Fruit fly (Drosophila melanogaster): Measurements from ENCODE around the gene CG12493.
A peak's percentile ranks its signal among the peaks of the same experiment; 100 is the strongest.

CG12493 gene

dm6 chr3L:4720510-4721157 lies 32.9 kb downstream of the CG12493 start:
- TF ChIP-seq CG32121 (GFP tag; IDR thresholded peaks at IDR 0.05) (no peak), CG14655 (GFP tag; optimal IDR thresholded peaks at IDR 0.05) (peak; percentile 33), CG8301 (tag; optimal IDR thresholded peaks at IDR 0.05) (peak; percentile 44)

dm6 chr3L:4719743-4720142 lies 33.8 kb downstream of the CG12493 start:
- TF ChIP-seq Ets98B (GFP tag; IDR thresholded peaks at IDR 0.05) (no peak), EcR (GFP tag; optimal IDR thresholded peaks at IDR 0.05) (peak; percentile 49)

- TF ChIP-seq Pif1A (GFP tag; optimal IDR thresholded peaks at IDR 0.05): no peak
- no peak for TF ChIP-seq CG10348 (GFP tag; IDR thresholded peaks at IDR 0.05)
These were observed 43.7 kb downstream of the CG12493 start, which contains the start of gene CG13712 for dm6 chr3L:4709790-4710189. TSS of gene CG13712 (minus strand) at chr3L:4709890.

dm6 chr3L:4708536-4708935 lies 45.0 kb downstream of the CG12493 start:
- TF ChIP-seq fd96Ca (GFP tag; IDR thresholded peaks at IDR 0.05) (0 out of 3 replicates have a peak, but pooled peaks have one; percentile 23), CG8301 (tag; optimal IDR thresholded peaks at IDR 0.05) (peak; percentile 59), CG12605 (GFP tag; IDR thresholded peaks at IDR 0.05) (no peak), CG14655 (GFP tag; optimal IDR thresholded peaks at IDR 0.05) (peak; percentile 62)

dm6 chr3L:4707831-4708230 lies 45.7 kb downstream of the CG12493 start:
- peak; percentile 62 for TF ChIP-seq CG17806 (tag; optimal IDR thresholded peaks at IDR 0.05)
- peak; percentile 94 for TF ChIP-seq CG8301 (tag; optimal IDR thresholded peaks at IDR 0.05)
- peak; percentile 60 for TF ChIP-seq Pif1A (GFP tag; optimal IDR thresholded peaks at IDR 0.05)
- TF ChIP-seq Pif1B (GFP tag; optimal IDR thresholded peaks at IDR 0.05): peak; percentile 54
- no peak for TF ChIP-seq CG13204 (GFP tag; optimal IDR thresholded peaks at IDR 0.05)
- peak; percentile 79 for TF ChIP-seq rn (GFP tag; IDR thresholded peaks at IDR 0.05)
- peak; percentile 42 for TF ChIP-seq CG15710 (tag; optimal IDR thresholded peaks at IDR 0.05)
- TF ChIP-seq CG32121 (GFP tag; IDR thresholded peaks at IDR 0.05): peak; percentile 66
- peak; percentile 60; the same call in 1 of the 2 replicates for TF ChIP-seq CG10348 (GFP tag; IDR thresholded peaks at IDR 0.05)
- peak; percentile 87 for TF ChIP-seq fd96Ca (GFP tag; IDR thresholded peaks at IDR 0.05)
- no peak for TF ChIP-seq EcR (GFP tag; optimal IDR thresholded peaks at IDR 0.05)
- peak; percentile 82 for TF ChIP-seq CG12605 (GFP tag; IDR thresholded peaks at IDR 0.05)
- TF ChIP-seq CG34367 (tag; optimal IDR thresholded peaks at IDR 0.05): peak; percentile 44
- peak; percentile 9 for TF ChIP-seq CG8159 (tag; optimal IDR thresholded peaks at IDR 0.05)
- no peak for TF ChIP-seq Snoo (tag; optimal IDR thresholded peaks at IDR 0.05)
- TF ChIP-seq CG14655 (GFP tag; optimal IDR thresholded peaks at IDR 0.05): peak; percentile 93
- peak; percentile 85 for TF ChIP-seq Ets98B (GFP tag; IDR thresholded peaks at IDR 0.05)
- TF ChIP-seq CG4496 (GFP tag; IDR thresholded peaks at IDR 0.05): peak; percentile 92
- TF ChIP-seq CG9948 (tag; optimal IDR thresholded peaks at IDR 0.05): peak; percentile 76
- no peak for TF ChIP-seq D1 (tag; optimal IDR thresholded peaks at IDR 0.05)
- no peak for TF ChIP-seq gl (tag; optimal IDR thresholded peaks at IDR 0.05)

All from whole organism, pupa.